Fruit fly (Drosophila melanogaster) whole organism: ENCODE data around the gene Gorab.

Experiments used
- CG8478 ChIP-seq: fragments of >200 bp; optimal IDR thresholded peaks from 2 replicates; lab custom pipeline; 2018; ENCODE audit warnings: inconsistent platforms
- Dll ChIP-seq: fragments of >200 bp; optimal IDR thresholded peaks from 2 replicates; lab custom pipeline; 2017
- EcR ChIP-seq, 2 experiments: fragments of >200 bp; optimal IDR thresholded peaks; 2 replicates each; lab custom pipeline; 2017; ENCODE audit warnings: missing biosample characterization in 2 of 2, missing genetic modification characterization in 2 of 2, missing genetic modification reagents in 2 of 2
- pan ChIP-seq: fragments of >200 bp; optimal IDR thresholded peaks from 2 replicates; lab custom pipeline; 2017
- psq ChIP-seq: fragments of >200 bp; optimal IDR thresholded peaks from 2 replicates; lab custom pipeline; 2017
- usp ChIP-seq: fragments of >200 bp; optimal IDR thresholded peaks from 2 replicates; lab custom pipeline; 2017; ENCODE audit warnings: missing biosample characterization, missing genetic modification characterization, mixed read lengths

- TF ChIP-seq psq (lab: Kevin White, UChicago) = no peak
- TF ChIP-seq CG8478 (lab: Kevin White, UChicago) = no peak
- no peak for TF ChIP-seq pan (lab: Kevin White, UChicago)
- TF ChIP-seq usp (GFP tag; lab: Kevin White, UChicago) = no peak
- TF ChIP-seq Dll (lab: Kevin White, UChicago) = no peak
- no peak for TF ChIP-seq EcR (GFP tag; optimal IDR thresholded peaks at IDR 0.05; lab: Kevin White, UChicago)
Observed at dm6 chr3L:17393098-17393497, 35.5 kb downstream of the Gorab start.
